Fruit fly (Drosophila melanogaster) whole organism, embryonic: ENCODE results near the gene CG42820.

Experiments used
- Atf-2 ChIP-seq: fragments of 200-800 bp; sonication (Bioruptor generic); optimal IDR thresholded peaks from 2 replicates; lab custom pipeline; 2016; ENCODE audit warnings: missing biosample characterization, missing genetic modification characterization
- BEAF-32 ChIP-seq: fragments of 200-800 bp; sonication (Bioruptor generic); optimal IDR thresholded peaks from 3 replicates; lab custom pipeline; 2017; ENCODE audit warnings: missing biosample characterization, missing genetic modification characterization, mild to moderate bottlenecking, moderate library complexity, missing genetic modification reagents
- CG10274 ChIP-seq: fragments of 200-800 bp; sonication (Bioruptor generic); optimal IDR thresholded peaks from 3 replicates; lab custom pipeline; 2017; ENCODE audit warnings: missing biosample characterization, mild to moderate bottlenecking, missing genetic modification characterization
- CG10431 ChIP-seq: fragments of 200-800 bp; sonication (Bioruptor generic); optimal IDR thresholded peaks from 3 replicates; lab custom pipeline; 2018; ENCODE audit warnings: missing biosample characterization, mild to moderate bottlenecking, missing genetic modification characterization
- CG10543 ChIP-seq: fragments of 200-800 bp; sonication (Bioruptor generic); optimal IDR thresholded peaks from 3 replicates; lab custom pipeline; 2017; ENCODE audit warnings: missing biosample characterization, mild to moderate bottlenecking, missing genetic modification characterization, moderate library complexity
- CG11696 ChIP-seq: fragments of 200-800 bp; sonication (Bioruptor generic); IDR thresholded peaks from 2 replicates; pipeline ENCODE4 v1.3.6; 2022; ENCODE audit warnings: missing biosample characterization, missing genetic modification characterization
- CG12769 ChIP-seq: fragments of 200-800 bp; sonication (Bioruptor generic); optimal IDR thresholded peaks from 2 replicates; lab custom pipeline; 2019; ENCODE audit warnings: missing biosample characterization, mild to moderate bottlenecking, missing genetic modification characterization, moderate library complexity
- CG12942 ChIP-seq: fragments of 200-800 bp; sonication (Bioruptor generic); optimal IDR thresholded peaks from 3 replicates; lab custom pipeline; 2016; ENCODE audit warnings: missing biosample characterization, missing genetic modification characterization
- CG13287 ChIP-seq: fragments of 200-800 bp; sonication (Bioruptor generic); IDR thresholded peaks from 2 replicates; pipeline ENCODE4 v1.3.6; 2022; ENCODE audit warnings: missing biosample characterization, missing genetic modification characterization; ENCODE audit not compliant: partially characterized antibody
- CG14965 ChIP-seq: fragments of 200-800 bp; sonication (Bioruptor generic); optimal IDR thresholded peaks from 2 replicates; lab custom pipeline; 2016; ENCODE audit warnings: missing biosample characterization, missing genetic modification characterization, borderline replicate concordance
- CG15011 ChIP-seq: fragments of 200-800 bp; sonication (Bioruptor generic); optimal IDR thresholded peaks from 3 replicates; lab custom pipeline; 2018; ENCODE audit warnings: missing biosample characterization, mild to moderate bottlenecking, missing genetic modification characterization
- CG15601 ChIP-seq: fragments of 200-800 bp; sonication (Bioruptor generic); optimal IDR thresholded peaks from 3 replicates; lab custom pipeline; 2019; ENCODE audit warnings: missing biosample characterization, mild to moderate bottlenecking, missing genetic modification characterization, moderate library complexity
- CG2116 ChIP-seq: fragments of 200-800 bp; sonication (Bioruptor generic); optimal IDR thresholded peaks from 3 replicates; lab custom pipeline; 2018; ENCODE audit warnings: missing biosample characterization, mild to moderate bottlenecking, missing genetic modification characterization
- CG31365 ChIP-seq: fragments of 200-800 bp; sonication (Bioruptor generic); optimal IDR thresholded peaks from 2 replicates; lab custom pipeline; 2018; ENCODE audit warnings: missing biosample characterization, mild to moderate bottlenecking, missing genetic modification characterization
- CG31441 ChIP-seq: fragments of 200-800 bp; sonication (Bioruptor generic); IDR thresholded peaks from 2 replicates; pipeline ENCODE4 v1.3.6; 2022; ENCODE audit warnings: missing biosample characterization, missing genetic modification characterization
- CG34422 ChIP-seq: fragments of 200-800 bp; sonication (Bioruptor generic); IDR thresholded peaks from 3 replicates; pipeline ENCODE4 v1.3.6; 2022; ENCODE audit warnings: missing biosample characterization, missing genetic modification characterization
- CG3726 ChIP-seq: fragments of 200-800 bp; sonication (Bioruptor generic); IDR thresholded peaks from 3 replicates; pipeline ENCODE4, ENCODE4 v1.3.6; 2022; ENCODE audit warnings: missing biosample characterization, missing genetic modification characterization
- CG3995 ChIP-seq: fragments of 200-800 bp; sonication (Bioruptor generic); optimal IDR thresholded peaks from 3 replicates; lab custom pipeline; 2016; ENCODE audit warnings: missing biosample characterization, missing genetic modification characterization
- CG4282 ChIP-seq: fragments of 200-800 bp; sonication (Bioruptor generic); optimal IDR thresholded peaks from 2 replicates; lab custom pipeline; 2016; ENCODE audit warnings: missing biosample characterization, missing genetic modification characterization
- CG6813 ChIP-seq: fragments of 200-800 bp; sonication (Bioruptor generic); optimal IDR thresholded peaks from 2 replicates; lab custom pipeline; 2017; ENCODE audit warnings: missing biosample characterization, missing genetic modification characterization, mild to moderate bottlenecking, moderate library complexity, missing genetic modification reagents
- CG8359 ChIP-seq: fragments of 200-800 bp; sonication (Bioruptor generic); optimal IDR thresholded peaks from 2 replicates; lab custom pipeline; 2017; ENCODE audit warnings: missing biosample characterization, mild to moderate bottlenecking, missing genetic modification characterization, borderline replicate concordance
- CG8765 ChIP-seq: fragments of 200-800 bp; sonication (Bioruptor generic); IDR thresholded peaks from 2 replicates; pipeline ENCODE4 v1.3.6; 2022; ENCODE audit warnings: missing biosample characterization, missing genetic modification characterization
- Chrac-16 ChIP-seq: fragments of 200-800 bp; sonication (Bioruptor generic); optimal IDR thresholded peaks from 3 replicates; lab custom pipeline; 2016; ENCODE audit warnings: missing biosample characterization, missing genetic modification characterization
- Dll ChIP-seq: fragments of 200-800 bp; sonication (Bioruptor generic); IDR thresholded peaks from 4 replicates; pipeline ENCODE4 v1.3.6; 2022; ENCODE audit warnings: missing biosample characterization, missing genetic modification characterization; ENCODE audit not compliant: partially characterized antibody
- Fer3 ChIP-seq: fragments of 200-800 bp; sonication (Bioruptor generic); optimal IDR thresholded peaks from 2 replicates; lab custom pipeline; 2018; ENCODE audit warnings: missing biosample characterization, mild to moderate bottlenecking, missing genetic modification characterization, moderate library complexity
- Gsc ChIP-seq: fragments of 200-800 bp; sonication (Bioruptor generic); IDR thresholded peaks from 2 replicates; pipeline ENCODE4 v1.3.6; 2022; ENCODE audit warnings: missing biosample characterization, missing genetic modification characterization
- H15 ChIP-seq: fragments of 200-800 bp; sonication (Bioruptor generic); IDR thresholded peaks from 3 replicates; pipeline ENCODE4 v1.3.6; 2022; ENCODE audit warnings: missing biosample characterization, missing genetic modification characterization
- HLHmδ ChIP-seq: fragments of 200-800 bp; sonication (Bioruptor generic); optimal IDR thresholded peaks from 2 replicates; lab custom pipeline; 2018; ENCODE audit warnings: missing biosample characterization, mild to moderate bottlenecking, missing genetic modification characterization, moderate library complexity
- HmgZ ChIP-seq: fragments of 200-800 bp; sonication (Bioruptor generic); optimal IDR thresholded peaks from 2 replicates; lab custom pipeline; 2018; ENCODE audit warnings: missing biosample characterization, mild to moderate bottlenecking, missing genetic modification characterization
- Jarid2 ChIP-seq: fragments of 200-800 bp; sonication (Bioruptor generic); optimal IDR thresholded peaks from 3 replicates; lab custom pipeline; 2017; ENCODE audit warnings: mild to moderate bottlenecking, missing biosample characterization, missing genetic modification reagents, missing genetic modification characterization
- Mes4 ChIP-seq: fragments of 200-800 bp; sonication (Bioruptor generic); optimal IDR thresholded peaks from 2 replicates; lab custom pipeline; 2016; ENCODE audit warnings: missing biosample characterization, missing genetic modification characterization
- Sox100B ChIP-seq: fragments of 200-800 bp; sonication (Bioruptor generic); optimal IDR thresholded peaks from 3 replicates; lab custom pipeline; 2018; ENCODE audit warnings: missing biosample characterization, mild to moderate bottlenecking, missing genetic modification characterization
- Sry-δ ChIP-seq: fragments of 200-800 bp; sonication (Bioruptor generic); optimal IDR thresholded peaks from 2 replicates; lab custom pipeline; 2016; ENCODE audit warnings: missing biosample characterization, missing genetic modification characterization
- chif ChIP-seq, 2 experiments: fragments of 200-800 bp; sonication (Bioruptor generic); optimal IDR thresholded peaks; 3 replicates each; lab custom pipeline; 2016; ENCODE audit warnings: missing biosample characterization in 2 of 2, missing genetic modification characterization in 2 of 2
- chn ChIP-seq: fragments of 200-800 bp; sonication (Bioruptor generic); optimal IDR thresholded peaks from 2 replicates; lab custom pipeline; 2016; ENCODE audit warnings: missing biosample characterization, missing genetic modification characterization
- crp ChIP-seq, 2 experiments: fragments of 200-800 bp; sonication (Bioruptor generic); optimal IDR thresholded peaks; 2 replicates in 1 of 2; 3 replicates in 1 of 2; lab custom pipeline; 2017; ENCODE audit warnings: missing biosample characterization in 2 of 2, missing genetic modification characterization in 2 of 2, mild to moderate bottlenecking in 1 of 2, moderate library complexity in 1 of 2
- dimm ChIP-seq: fragments of 200-800 bp; sonication (Bioruptor generic); IDR thresholded peaks from 2 replicates; pipeline ENCODE4 v1.3.6; 2022; ENCODE audit warnings: missing biosample characterization, missing genetic modification characterization
- dm ChIP-seq: fragments of 200-800 bp; sonication (Bioruptor generic); optimal IDR thresholded peaks from 3 replicates; lab custom pipeline; 2016; ENCODE audit warnings: missing biosample characterization, missing genetic modification characterization
- esg ChIP-seq: fragments of 200-800 bp; sonication (Bioruptor generic); conservative IDR thresholded peaks from 2 replicates; pipeline ENCODE4 v1.3.6; 2022; ENCODE audit warnings: missing biosample characterization, missing genetic modification characterization
- gem ChIP-seq: fragments of 200-800 bp; sonication (Bioruptor generic); optimal IDR thresholded peaks from 2 replicates; lab custom pipeline; 2019; ENCODE audit warnings: missing biosample characterization, mild to moderate bottlenecking, missing genetic modification characterization, moderate library complexity
- ken ChIP-seq: fragments of 200-800 bp; sonication (Bioruptor generic); IDR thresholded peaks from 3 replicates; pipeline ENCODE4 v1.3.6; 2022; ENCODE audit warnings: missing biosample characterization, missing genetic modification characterization
- klu ChIP-seq: fragments of 200-800 bp; sonication (Bioruptor generic); IDR thresholded peaks from 2 replicates; pipeline ENCODE4 v1.3.6; 2022; ENCODE audit warnings: missing biosample characterization, missing genetic modification characterization
- nerfin-1 ChIP-seq: fragments of 200-800 bp; sonication (Bioruptor generic); optimal IDR thresholded peaks from 3 replicates; lab custom pipeline; 2019; ENCODE audit warnings: missing biosample characterization, mild to moderate bottlenecking, missing genetic modification characterization, moderate library complexity
- pho ChIP-seq: fragments of 200-800 bp; sonication (Bioruptor generic); optimal IDR thresholded peaks from 2 replicates; lab custom pipeline; 2016; ENCODE audit warnings: missing biosample characterization, missing genetic modification characterization
- pum ChIP-seq: fragments of 200-800 bp; sonication (Bioruptor generic); optimal IDR thresholded peaks from 2 replicates; lab custom pipeline; 2016; ENCODE audit warnings: missing biosample characterization, missing genetic modification characterization
- repo ChIP-seq: fragments of 200-800 bp; sonication (Bioruptor generic); optimal IDR thresholded peaks from 2 replicates; lab custom pipeline; 2016; ENCODE audit warnings: missing biosample characterization, missing genetic modification characterization
- sc ChIP-seq, 3 experiments: fragments of >200 bp in 2 of 3; fragments of 200-800 bp in 1 of 3; sonication (Bioruptor generic) in 1 of 3; optimal IDR thresholded peaks; 2 replicates in 2 of 3; 3 replicates in 1 of 3; lab custom pipeline; 2017; ENCODE audit warnings: mild to moderate bottlenecking in 1 of 3, missing biosample characterization in 1 of 3, missing genetic modification characterization in 1 of 3, missing genetic modification reagents in 1 of 3
- sisA ChIP-seq: fragments of 200-800 bp; sonication (Bioruptor generic); IDR thresholded peaks from 2 replicates; pipeline ENCODE4 v1.3.6; 2022; ENCODE audit warnings: missing biosample characterization, missing genetic modification characterization
- tx ChIP-seq: fragments of 200-800 bp; sonication (Bioruptor generic); optimal IDR thresholded peaks from 2 replicates; lab custom pipeline; 2016; ENCODE audit warnings: missing biosample characterization, missing genetic modification characterization

CG42820 gene

dm6 chr2L:8381508-8382036 is 10.6 kb downstream of the CG42820 start, which contains the start of gene AlaRS (continued):
- TF ChIP-seq esg (peak; percentile 18; the same call in 1 of the 2 replicates), pum (GFP tag; lab: Kevin White, UChicago) (peak; percentile 26), chn (GFP tag; lab: Kevin White, UChicago) (no peak), sisA (GFP tag; lab: Robert Waterston, UW) (no peak), nerfin-1 (tag; lab: Kevin White, UChicago) (peak; percentile 30), CG8359 (GFP tag; lab: Kevin White, UChicago) (no peak), klu (GFP tag; lab: Robert Waterston, UW) (0 out of 2 replicates have a peak, but pooled peaks have one; percentile 18), HLHmδ (GFP tag; lab: Kevin White, UChicago) (no peak), Atf-2 (GFP tag; lab: Kevin White, UChicago) (no peak), CG12769 (tag; lab: Kevin White, UChicago) (no peak), CG8765 (GFP tag; lab: Robert Waterston, UW) (no peak), pho (GFP tag; lab: Kevin White, UChicago) (no peak), sc (optimal IDR thresholded peaks at IDR 0.05; lab: Kevin White, UChicago) (no peak), sc (GFP tag; optimal IDR thresholded peaks at IDR 0.05; lab: Kevin White, UChicago) (no peak), Jarid2 (no peak), CG31441 (GFP tag; lab: Robert Waterston, UW) (peak; percentile 49; the same call in 1 of the 2 replicates), CG15011 (GFP tag; lab: Kevin White, UChicago) (no peak), CG6813 (GFP tag; lab: Kevin White, UChicago) (peak; percentile 3), CG34422 (GFP tag; lab: Robert Waterston, UW) (0 out of 3 replicates have a peak, but pooled peaks have one; percentile 26), CG2116 (GFP tag; lab: Kevin White, UChicago) (peak; percentile 81), CG14965 (GFP tag; lab: Kevin White, UChicago) (no peak), Dll (GFP tag; lab: Robert Waterston, UW) (peak; percentile 79), CG15601 (peak; percentile 16), CG31365 (tag; lab: Kevin White, UChicago) (no peak), crp (GFP tag; optimal IDR thresholded peaks at IDR 0.05; lab: Kevin White, UChicago) (peak in 1 of 2 experiments; percentile 4), CG11696 (GFP tag; lab: Robert Waterston, UW) (no peak), gem (tag; lab: Kevin White, UChicago) (peak; percentile 70), Fer3 (peak; percentile 12), dimm (GFP tag; lab: Robert Waterston, UW) (no peak), CG10543 (GFP tag; lab: Kevin White, UChicago) (no peak), Mes4 (GFP tag; lab: Kevin White, UChicago) (no peak), CG12942 (GFP tag; lab: Kevin White, UChicago) (peak; percentile 4), Gsc (GFP tag; lab: Robert Waterston, UW) (no peak), CG10274 (GFP tag; lab: Kevin White, UChicago) (no peak), CG4282 (GFP tag; lab: Kevin White, UChicago) (no peak), Sox100B (GFP tag; lab: Kevin White, UChicago) (peak; percentile 26), Chrac-16 (GFP tag; lab: Kevin White, UChicago) (peak; percentile 16), H15 (no peak), repo (GFP tag; lab: Kevin White, UChicago) (no peak), HmgZ (tag; lab: Kevin White, UChicago) (peak; percentile 29), CG10431 (GFP tag; lab: Kevin White, UChicago) (no peak), CG3995 (GFP tag; lab: Kevin White, UChicago) (peak; percentile 13), BEAF-32 (GFP tag; lab: Kevin White, UChicago) (peak; percentile 70), dm (GFP tag; lab: Kevin White, UChicago) (peak; percentile 43), ken (GFP tag; lab: Robert Waterston, UW) (no peak; the same call in 2 of the 3 replicates), CG13287 (GFP tag; lab: Robert Waterston, UW) (peak; percentile 83), tx (GFP tag; lab: Kevin White, UChicago) (no peak), CG3726 (no peak), chif (GFP tag; optimal IDR thresholded peaks at IDR 0.05; lab: Kevin White, UChicago) (no peak), Sry-δ (GFP tag; lab: Kevin White, UChicago) (peak; percentile 71)
